Worm (Caenorhabditis elegans) whole organism, L3 larva: ENCODE measurements around the gene dct-1.
A peak's percentile ranks its signal among the peaks of the same experiment; 100 is the strongest.

Experiments
- R02D3.7 ChIP-seq: fragments of 150-350 bp; optimal IDR thresholded peaks from 2 replicates; lab custom pipeline; 2014; ENCODE audit warnings: missing biosample characterization, missing genetic modification characterization
- ZK546.5 ChIP-seq: sonication (generic microtip); optimal IDR thresholded peaks from 2 replicates; lab custom pipeline; 2017; ENCODE audit warnings: missing biosample characterization, missing genetic modification characterization
- aly-2 ChIP-seq: fragments of 150-350 bp; optimal IDR thresholded peaks from 2 replicates; lab custom pipeline; 2014; ENCODE audit warnings: missing biosample characterization, missing genetic modification characterization
- ama-1 ChIP-seq: fragments of 150-350 bp; optimal IDR thresholded peaks from 2 replicates; lab custom pipeline; 2018
- ceh-16 ChIP-seq: sonication (generic microtip); optimal IDR thresholded peaks from 2 replicates; lab custom pipeline; 2017; ENCODE audit warnings: missing biosample characterization, missing genetic modification characterization
- ceh-28 ChIP-seq: fragments of 150-350 bp; optimal IDR thresholded peaks from 2 replicates; lab custom pipeline; 2014; ENCODE audit warnings: missing biosample characterization, missing genetic modification reagents, missing genetic modification characterization
- ceh-82 ChIP-seq: fragments of 150-350 bp; optimal IDR thresholded peaks from 2 replicates; lab custom pipeline; 2014; ENCODE audit warnings: missing biosample characterization, missing genetic modification characterization
- ceh-9 ChIP-seq: sonication (generic microtip); optimal IDR thresholded peaks from 2 replicates; lab custom pipeline; 2018; ENCODE audit warnings: missing biosample characterization, missing genetic modification characterization
- daf-12 ChIP-seq: fragments of 150-350 bp; optimal IDR thresholded peaks from 2 replicates; lab custom pipeline; 2014; ENCODE audit warnings: missing biosample characterization, missing genetic modification reagents, missing genetic modification characterization
- egl-27 ChIP-seq: sonication (generic microtip); optimal IDR thresholded peaks from 4 replicates; lab custom pipeline; 2017; ENCODE audit warnings: missing biosample characterization, missing genetic modification reagents, missing genetic modification characterization
- egl-5 ChIP-seq: fragments of 150-350 bp; optimal IDR thresholded peaks from 2 replicates; lab custom pipeline; 2017; ENCODE audit warnings: missing biosample characterization, missing genetic modification reagents, missing genetic modification characterization, inconsistent platforms
- elt-1 ChIP-seq: fragments of 150-350 bp; optimal IDR thresholded peaks from 2 replicates; lab custom pipeline; 2014; ENCODE audit warnings: missing biosample characterization, missing genetic modification characterization
- elt-2 ChIP-seq: sonication (generic microtip); optimal IDR thresholded peaks from 2 replicates; lab custom pipeline; 2016; ENCODE audit warnings: missing genetic modification reagents, mild to moderate bottlenecking, missing genetic modification characterization, missing compliant biosample characterization
- elt-3 ChIP-seq, 3 experiments: fragments of 150-350 bp in 1 of 3; sonication (generic microtip) in 2 of 3; optimal IDR thresholded peaks; 2 replicates in 2 of 3; 4 replicates in 1 of 3; lab custom pipeline; 2014 to 2017; ENCODE audit warnings: missing biosample characterization in 3 of 3, missing genetic modification characterization in 3 of 3
- eor-1 ChIP-seq, 2 experiments: fragments of 150-350 bp; optimal IDR thresholded peaks; 2 replicates each; lab custom pipeline; 2014 to 2018; ENCODE audit warnings: missing biosample characterization in 2 of 2, missing genetic modification characterization in 2 of 2
- fkh-10 ChIP-seq: sonication (generic microtip); optimal IDR thresholded peaks from 2 replicates; lab custom pipeline; 2017; ENCODE audit warnings: missing biosample characterization, missing genetic modification reagents, missing genetic modification characterization
- fkh-2 ChIP-seq: fragments of 150-350 bp; optimal IDR thresholded peaks from 2 replicates; lab custom pipeline; 2014; ENCODE audit warnings: missing biosample characterization, missing genetic modification reagents, missing genetic modification characterization
- fos-1 ChIP-seq: fragments of 150-350 bp; optimal IDR thresholded peaks from 2 replicates; lab custom pipeline; 2014; ENCODE audit warnings: missing biosample characterization, missing genetic modification characterization
- hmg-11 ChIP-seq: sonication (generic microtip); optimal IDR thresholded peaks from 2 replicates; lab custom pipeline; 2016; ENCODE audit warnings: missing genetic modification characterization, missing compliant biosample characterization
- lin-15B ChIP-seq: fragments of 150-350 bp; optimal IDR thresholded peaks from 2 replicates; lab custom pipeline; 2014; ENCODE audit warnings: missing biosample characterization, missing genetic modification characterization
- lin-39 ChIP-seq: fragments of 150-350 bp; optimal IDR thresholded peaks from 2 replicates; lab custom pipeline; 2018; ENCODE audit warnings: missing biosample characterization, missing genetic modification reagents, missing genetic modification characterization
- lsy-12 ChIP-seq: sonication (generic microtip); optimal IDR thresholded peaks from 2 replicates; lab custom pipeline; 2016; ENCODE audit warnings: mild to moderate bottlenecking, missing genetic modification characterization, missing compliant biosample characterization
- mdl-1 ChIP-seq: fragments of 150-350 bp; optimal IDR thresholded peaks from 2 replicates; lab custom pipeline; 2014; ENCODE audit warnings: missing biosample characterization, missing genetic modification characterization
- nhr-11 ChIP-seq: fragments of 150-350 bp; optimal IDR thresholded peaks from 2 replicates; lab custom pipeline; 2014; ENCODE audit warnings: missing biosample characterization, missing genetic modification characterization
- nhr-12 ChIP-seq: fragments of 150-350 bp; optimal IDR thresholded peaks from 2 replicates; lab custom pipeline; 2014; ENCODE audit warnings: missing biosample characterization, missing genetic modification characterization
- nhr-23 ChIP-seq: fragments of 150-350 bp; optimal IDR thresholded peaks from 2 replicates; lab custom pipeline; 2014; ENCODE audit warnings: missing biosample characterization, missing genetic modification reagents, missing genetic modification characterization
- nhr-237 ChIP-seq: fragments of 150-350 bp; optimal IDR thresholded peaks from 2 replicates; lab custom pipeline; 2014; ENCODE audit warnings: missing biosample characterization, missing genetic modification characterization
- nhr-25 ChIP-seq: sonication (generic microtip); optimal IDR thresholded peaks from 2 replicates; lab custom pipeline; 2017; ENCODE audit warnings: missing biosample characterization, missing genetic modification characterization
- nhr-43 ChIP-seq: sonication (generic microtip); optimal IDR thresholded peaks from 2 replicates; lab custom pipeline; 2016; ENCODE audit warnings: mild to moderate bottlenecking, missing genetic modification characterization, missing compliant biosample characterization; ENCODE audit not compliant: poor library complexity, severe bottlenecking
- nhr-67 ChIP-seq: fragments of 150-350 bp; optimal IDR thresholded peaks from 2 replicates; lab custom pipeline; 2014; ENCODE audit warnings: missing biosample characterization, missing genetic modification characterization
- nhr-76 ChIP-seq: fragments of 150-350 bp; sonication (generic microtip); optimal IDR thresholded peaks from 5 replicates; lab custom pipeline; 2014; ENCODE audit warnings: missing biosample characterization, missing genetic modification characterization
- nhr-77 ChIP-seq: fragments of 150-350 bp; optimal IDR thresholded peaks from 2 replicates; lab custom pipeline; 2014; ENCODE audit warnings: missing biosample characterization, missing genetic modification characterization
- pha-4 ChIP-seq: fragments of 150-350 bp; optimal IDR thresholded peaks from 2 replicates; lab custom pipeline; 2014; ENCODE audit warnings: missing biosample characterization, missing genetic modification reagents, missing genetic modification characterization
- sea-2 ChIP-seq: fragments of 150-350 bp; sonication (generic microtip); optimal IDR thresholded peaks from 4 replicates; lab custom pipeline; 2014; ENCODE audit warnings: missing biosample characterization, missing genetic modification reagents, missing genetic modification characterization
- skn-1 ChIP-seq: fragments of 150-350 bp; optimal IDR thresholded peaks from 2 replicates; lab custom pipeline; 2014; ENCODE audit warnings: missing biosample characterization, missing genetic modification characterization
- snpc-4 ChIP-seq: fragments of 150-350 bp; optimal IDR thresholded peaks from 2 replicates; lab custom pipeline; 2014; ENCODE audit warnings: missing biosample characterization, missing genetic modification characterization
- tbx-2 ChIP-seq: sonication (generic microtip); optimal IDR thresholded peaks from 2 replicates; lab custom pipeline; 2016; ENCODE audit warnings: mild to moderate bottlenecking, missing genetic modification characterization, missing compliant biosample characterization
- unc-39 ChIP-seq: sonication (generic microtip); optimal IDR thresholded peaks from 4 replicates; lab custom pipeline; 2017; ENCODE audit warnings: missing biosample characterization, missing genetic modification characterization
- unc-62 ChIP-seq: fragments of 150-350 bp; sonication (generic microtip); optimal IDR thresholded peaks from 4 replicates; lab custom pipeline; 2014; ENCODE audit warnings: missing biosample characterization, missing genetic modification reagents, missing genetic modification characterization
- zag-1 ChIP-seq: fragments of 150-350 bp; optimal IDR thresholded peaks from 2 replicates; lab custom pipeline; 2014; ENCODE audit warnings: missing biosample characterization, missing genetic modification characterization
- ztf-11 ChIP-seq: fragments of 150-350 bp; optimal IDR thresholded peaks from 2 replicates; lab custom pipeline; 2014; ENCODE audit warnings: missing biosample characterization, missing genetic modification characterization
- ztf-4 ChIP-seq: fragments of 150-350 bp; optimal IDR thresholded peaks from 2 replicates; lab custom pipeline; 2014; ENCODE audit warnings: missing biosample characterization, missing genetic modification characterization

Gene dct-1

DNA sequence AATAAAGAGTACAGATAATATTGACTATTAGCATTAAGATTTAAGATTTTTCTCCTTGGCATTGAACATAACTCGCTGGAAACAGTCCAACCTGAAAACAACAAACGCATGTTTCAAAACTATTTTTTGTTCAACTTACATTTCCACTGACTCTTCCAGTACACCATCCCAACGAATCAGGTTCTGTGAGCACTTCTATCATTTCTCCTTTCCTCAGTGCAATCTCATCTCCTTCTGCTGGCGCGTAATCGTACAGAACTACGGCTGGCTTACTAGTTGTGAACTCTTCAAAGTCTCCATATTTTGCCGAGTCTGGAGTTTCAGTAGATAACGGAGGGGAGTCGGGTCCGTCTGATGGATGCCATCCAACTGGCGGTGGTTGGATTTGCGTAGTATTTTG is 35.0 kb downstream of the dct-1 start:
- peak; percentile 29 for TF ChIP-seq nhr-25 (tag; lab: Kevin White, UChicago)
- no peak for TF ChIP-seq egl-5 (tag; lab: Kevin White, UChicago)
- no peak for TF ChIP-seq skn-1 (tag; lab: Kevin White, UChicago)
- peak; percentile 82 for TF ChIP-seq ama-1 (lab: Kevin White, UChicago)
- TF ChIP-seq nhr-43 = peak; percentile 48

DNA sequence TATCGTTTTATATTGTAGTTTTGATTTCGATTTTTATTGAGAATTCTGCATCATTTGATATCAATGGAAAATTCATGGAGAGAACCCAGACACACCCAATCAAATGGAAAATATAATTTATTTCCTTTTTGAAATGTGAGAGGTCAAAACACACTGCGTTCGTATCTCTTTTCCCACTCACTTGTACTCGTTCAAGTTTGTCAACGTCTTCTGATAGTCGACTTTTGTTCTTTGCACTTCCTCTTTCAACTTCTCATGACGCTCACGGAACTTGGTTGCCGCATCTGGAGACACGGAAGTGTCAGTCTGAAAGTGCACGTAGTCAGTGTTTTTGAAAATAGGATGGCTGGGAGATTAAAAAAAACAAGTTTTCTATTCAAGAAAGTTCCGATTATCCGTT is 36.1 kb downstream of the dct-1 start:
- TF ChIP-seq zag-1 (no peak), ceh-82 (tag; lab: Kevin White, UChicago) (no peak), snpc-4 (tag; lab: Kevin White, UChicago) (no peak), daf-12 (no peak), unc-62 (no peak), R02D3.7 (no peak), unc-39 (tag; lab: Kevin White, UChicago) (no peak), ama-1 (lab: Kevin White, UChicago) (no peak), pha-4 (tag; lab: Kevin White, UChicago) (no peak), lin-39 (tag; lab: Kevin White, UChicago) (no peak), lsy-12 (tag; lab: Kevin White, UChicago) (no peak), fkh-10 (no peak), nhr-11 (tag; lab: Kevin White, UChicago) (no peak), sea-2 (GFP tag; lab: Kevin White, UChicago) (no peak), nhr-76 (peak; percentile 22), ZK546.5 (tag; lab: Kevin White, UChicago) (no peak), nhr-43 (peak; percentile 75), nhr-12 (no peak), nhr-237 (tag; lab: Kevin White, UChicago) (no peak), tbx-2 (tag; lab: Kevin White, UChicago) (peak; percentile 26), nhr-77 (tag; lab: Kevin White, UChicago) (no peak), mdl-1 (tag; lab: Kevin White, UChicago) (no peak), eor-1 (tag; optimal IDR thresholded peaks at IDR 0.05; lab: Kevin White, UChicago) (no peak), elt-2 (no peak), lin-15B (tag; lab: Kevin White, UChicago) (no peak), nhr-25 (tag; lab: Kevin White, UChicago) (peak; percentile 27), ztf-11 (tag; lab: Kevin White, UChicago) (no peak), ceh-28 (tag; lab: Kevin White, UChicago) (peak; percentile 55), elt-3 (tag; optimal IDR thresholded peaks at IDR 0.05; lab: Kevin White, UChicago) (no peak), fkh-2 (tag; lab: Kevin White, UChicago) (no peak), egl-27 (tag; lab: Kevin White, UChicago) (peak; percentile 79), hmg-11 (tag; lab: Kevin White, UChicago) (no peak), nhr-23 (tag; lab: Kevin White, UChicago) (peak; percentile 83), skn-1 (tag; lab: Kevin White, UChicago) (no peak)

ce11 chrX:7992102-7992501 is 37.9 kb downstream of the dct-1 start:
- TF ChIP-seq unc-62 (no peak), pha-4 (tag; lab: Kevin White, UChicago) (no peak), elt-1 (no peak), fos-1 (tag; lab: Kevin White, UChicago) (no peak), nhr-237 (tag; lab: Kevin White, UChicago) (no peak), aly-2 (tag; lab: Kevin White, UChicago) (no peak), ztf-4 (tag; lab: Kevin White, UChicago) (no peak), nhr-23 (tag; lab: Kevin White, UChicago) (no peak), snpc-4 (tag; lab: Kevin White, UChicago) (no peak), ceh-16 (tag; lab: Kevin White, UChicago) (no peak), skn-1 (tag; lab: Kevin White, UChicago) (no peak), ceh-9 (tag; lab: Kevin White, UChicago) (no peak), R02D3.7 (no peak), unc-39 (tag; lab: Kevin White, UChicago) (no peak), elt-2 (no peak), nhr-67 (tag; lab: Kevin White, UChicago) (no peak), nhr-11 (tag; lab: Kevin White, UChicago) (no peak), lin-15B (tag; lab: Kevin White, UChicago) (no peak)
